Fruit fly (Drosophila melanogaster) whole organism: ENCODE data around the gene CG31013.

ENCODE experiments used
- CG8478 ChIP-seq: fragments of >200 bp; optimal IDR thresholded peaks from 2 replicates; lab custom pipeline; 2018; ENCODE audit warnings: inconsistent platforms
- Dll ChIP-seq: fragments of >200 bp; optimal IDR thresholded peaks from 2 replicates; lab custom pipeline; 2017
- EcR ChIP-seq, 2 experiments: fragments of >200 bp; optimal IDR thresholded peaks; 2 replicates each; lab custom pipeline; 2017; ENCODE audit warnings: missing biosample characterization in 2 of 2, missing genetic modification characterization in 2 of 2, missing genetic modification reagents in 2 of 2
- pan ChIP-seq: fragments of >200 bp; optimal IDR thresholded peaks from 2 replicates; lab custom pipeline; 2017
- psq ChIP-seq: fragments of >200 bp; optimal IDR thresholded peaks from 2 replicates; lab custom pipeline; 2017

- TF ChIP-seq pan (lab: Kevin White, UChicago) (no peak), EcR (GFP tag; optimal IDR thresholded peaks at IDR 0.05; lab: Kevin White, UChicago) (no peak), Dll (lab: Kevin White, UChicago) (no peak), psq (lab: Kevin White, UChicago) (no peak), CG8478 (no peak)
These were observed 23.9 kb downstream of the CG31013 start, which contains the start of gene CG44954 for dm6 chr3R:30621806-30622205.
